Worm (Caenorhabditis elegans) whole organism, mixed stage, embryonic: ENCODE measurements around the gene C12D5.5.

ENCODE experiments used
- M03D4.4 ChIP-seq: sonication (generic microtip); optimal IDR thresholded peaks from 2 replicates; lab custom pipeline; 2017; ENCODE audit warnings: mild to moderate bottlenecking, missing genetic modification characterization, missing compliant biosample characterization
- bed-3 ChIP-seq: fragments of 200-800 bp; sonication (Bioruptor generic); optimal IDR thresholded peaks from 3 replicates; lab custom pipeline; 2018; ENCODE audit warnings: mild to moderate bottlenecking, missing genetic modification characterization, moderate library complexity, missing compliant biosample characterization
- blmp-1 ChIP-seq: fragments of 150-350 bp; optimal IDR thresholded peaks from 2 replicates; lab custom pipeline; 2014; ENCODE audit warnings: missing biosample characterization, missing genetic modification characterization
- ceh-43 ChIP-seq: fragments of 200-800 bp; sonication (Bioruptor generic); optimal IDR thresholded peaks from 2 replicates; lab custom pipeline; 2018; ENCODE audit warnings: mild to moderate bottlenecking, missing genetic modification characterization, moderate library complexity, missing compliant biosample characterization
- ceh-83 ChIP-seq: fragments of 200-800 bp; sonication (Bioruptor generic); optimal IDR thresholded peaks from 2 replicates; lab custom pipeline; 2018; ENCODE audit warnings: mild to moderate bottlenecking, missing genetic modification characterization, missing compliant biosample characterization
- ces-1 ChIP-seq: fragments of 150-350 bp; optimal IDR thresholded peaks from 2 replicates; lab custom pipeline; 2014; ENCODE audit warnings: missing biosample characterization, missing genetic modification reagents, missing genetic modification characterization
- cnd-1 ChIP-seq: fragments of 200-800 bp; sonication (Bioruptor generic); optimal IDR thresholded peaks from 2 replicates; lab custom pipeline; 2018; ENCODE audit warnings: mild to moderate bottlenecking, missing genetic modification characterization, missing compliant biosample characterization
- drap-1 ChIP-seq: fragments of 200-800 bp; sonication (Bioruptor generic); optimal IDR thresholded peaks from 3 replicates; lab custom pipeline; 2018; ENCODE audit warnings: mild to moderate bottlenecking, missing genetic modification characterization, missing compliant biosample characterization
- elt-1 ChIP-seq: sonication (generic microtip); optimal IDR thresholded peaks from 2 replicates; lab custom pipeline; 2017; ENCODE audit warnings: missing genetic modification characterization, mild to moderate bottlenecking, missing compliant biosample characterization, antibody characterized with exemption, moderate library complexity, borderline replicate concordance; ENCODE audit not compliant: insufficient read depth
- elt-3 ChIP-seq: fragments of 150-350 bp; optimal IDR thresholded peaks from 2 replicates; lab custom pipeline; 2014; ENCODE audit warnings: missing biosample characterization, missing genetic modification characterization
- flh-1 ChIP-seq: fragments of 200-800 bp; sonication (Bioruptor generic); optimal IDR thresholded peaks from 2 replicates; lab custom pipeline; 2018; ENCODE audit warnings: mild to moderate bottlenecking, missing genetic modification characterization, moderate library complexity, missing compliant biosample characterization
- ham-2 ChIP-seq: fragments of 200-800 bp; sonication (Bioruptor generic); optimal IDR thresholded peaks from 2 replicates; lab custom pipeline; 2018; ENCODE audit warnings: mild to moderate bottlenecking, missing genetic modification characterization, missing compliant biosample characterization
- lin-13 ChIP-seq: fragments of 150-350 bp; optimal IDR thresholded peaks from 2 replicates; lab custom pipeline; 2014; ENCODE audit warnings: missing biosample characterization, missing genetic modification characterization
- lin-32 ChIP-seq: fragments of 200-800 bp; sonication (Bioruptor generic); optimal IDR thresholded peaks from 2 replicates; lab custom pipeline; 2018; ENCODE audit warnings: mild to moderate bottlenecking, missing genetic modification characterization, missing compliant biosample characterization
- lsy-2 ChIP-seq: fragments of 150-350 bp; optimal IDR thresholded peaks from 2 replicates; lab custom pipeline; 2014; ENCODE audit warnings: missing biosample characterization, missing genetic modification characterization
- mab-5 ChIP-seq: fragments of 150-350 bp; optimal IDR thresholded peaks from 2 replicates; lab custom pipeline; 2014; ENCODE audit warnings: missing biosample characterization, missing genetic modification characterization
- mep-1 ChIP-seq: fragments of 150-350 bp; optimal IDR thresholded peaks from 2 replicates; lab custom pipeline; 2017; ENCODE audit warnings: missing biosample characterization, missing genetic modification reagents, missing genetic modification characterization, inconsistent platforms
- mls-2 ChIP-seq: sonication (generic microtip); optimal IDR thresholded peaks from 2 replicates; lab custom pipeline; 2016; ENCODE audit warnings: mild to moderate bottlenecking, missing genetic modification characterization, moderate library complexity, missing compliant biosample characterization
- nhr-12 ChIP-seq: fragments of 150-350 bp; optimal IDR thresholded peaks from 2 replicates; lab custom pipeline; 2014; ENCODE audit warnings: missing biosample characterization, missing genetic modification characterization
- nhr-2 ChIP-seq: fragments of 150-350 bp; optimal IDR thresholded peaks from 2 replicates; lab custom pipeline; 2014; ENCODE audit warnings: missing biosample characterization, missing genetic modification characterization
- nhr-237 ChIP-seq: fragments of 150-350 bp; optimal IDR thresholded peaks from 2 replicates; lab custom pipeline; 2014; ENCODE audit warnings: missing biosample characterization, missing genetic modification characterization
- nhr-28 ChIP-seq: fragments of 150-350 bp; optimal IDR thresholded peaks from 2 replicates; lab custom pipeline; 2014; ENCODE audit warnings: missing biosample characterization, missing genetic modification characterization
- nhr-76 ChIP-seq: sonication (generic microtip); optimal IDR thresholded peaks from 2 replicates; lab custom pipeline; 2017; ENCODE audit warnings: missing biosample characterization, missing genetic modification characterization
- pha-4 ChIP-seq: fragments of 150-350 bp; optimal IDR thresholded peaks from 2 replicates; lab custom pipeline; 2018; ENCODE audit warnings: missing biosample characterization, missing genetic modification reagents, missing genetic modification characterization
- sem-2 ChIP-seq: fragments of 200-800 bp; sonication (Bioruptor generic); optimal IDR thresholded peaks from 2 replicates; lab custom pipeline; 2018; ENCODE audit warnings: mild to moderate bottlenecking, missing genetic modification characterization, missing compliant biosample characterization
- snpc-4 ChIP-seq: fragments of 150-350 bp; optimal IDR thresholded peaks from 2 replicates; lab custom pipeline; 2014; ENCODE audit warnings: missing biosample characterization, missing genetic modification characterization
- sptf-1 ChIP-seq: sonication (generic microtip); optimal IDR thresholded peaks from 2 replicates; lab custom pipeline; 2017; ENCODE audit warnings: mild to moderate bottlenecking, missing genetic modification characterization, moderate library complexity, missing compliant biosample characterization
- tbx-8 ChIP-seq: fragments of 200-800 bp; sonication (Bioruptor generic); optimal IDR thresholded peaks from 2 replicates; lab custom pipeline; 2018; ENCODE audit warnings: mild to moderate bottlenecking, missing genetic modification characterization, moderate library complexity, missing compliant biosample characterization
- unc-120 ChIP-seq: sonication (generic microtip); optimal IDR thresholded peaks from 2 replicates; lab custom pipeline; 2017; ENCODE audit warnings: missing genetic modification characterization, missing compliant biosample characterization; ENCODE audit not compliant: poor library complexity, severe bottlenecking
- unc-39 ChIP-seq: fragments of 150-350 bp; optimal IDR thresholded peaks from 2 replicates; lab custom pipeline; 2014; ENCODE audit warnings: missing biosample characterization, missing genetic modification characterization
- unc-62 ChIP-seq: fragments of 150-350 bp; optimal IDR thresholded peaks from 2 replicates; lab custom pipeline; 2014; ENCODE audit warnings: missing biosample characterization, missing genetic modification reagents, missing genetic modification characterization
- ztf-11 ChIP-seq: fragments of 150-350 bp; optimal IDR thresholded peaks from 2 replicates; lab custom pipeline; 2014; ENCODE audit warnings: missing biosample characterization, missing genetic modification characterization

Gene C12D5.5

ce11 chrV:7649963-7650362, 18.1 kb upstream of the C12D5.5 start:
- no peak for TF ChIP-seq cnd-1
- no peak for TF ChIP-seq sptf-1 (tag; lab: Kevin White, UChicago)
- no peak for TF ChIP-seq nhr-237 (tag; lab: Kevin White, UChicago)
- TF ChIP-seq lsy-2 (tag; lab: Kevin White, UChicago): no peak
- TF ChIP-seq elt-1 (tag; lab: Kevin White, UChicago): no peak
- no peak for TF ChIP-seq tbx-8 (GFP tag; lab: Kevin White, UChicago)
- TF ChIP-seq nhr-12 (tag; lab: Kevin White, UChicago): no peak
- TF ChIP-seq bed-3: no peak
- TF ChIP-seq nhr-76 (tag; lab: Kevin White, UChicago): no peak
- no peak for TF ChIP-seq mls-2 (tag; lab: Kevin White, UChicago)
- no peak for TF ChIP-seq lin-32
- no peak for TF ChIP-seq pha-4 (tag; lab: Kevin White, UChicago)
- TF ChIP-seq elt-3: no peak
- no peak for TF ChIP-seq mab-5
- no peak for TF ChIP-seq ham-2 (GFP tag; lab: Kevin White, UChicago)
- TF ChIP-seq sem-2 (GFP tag; lab: Kevin White, UChicago): no peak
- no peak for TF ChIP-seq M03D4.4 (tag; lab: Kevin White, UChicago)
- TF ChIP-seq ces-1: no peak
- TF ChIP-seq unc-62 (GFP tag; lab: Kevin White, UChicago): no peak
- TF ChIP-seq nhr-28 (tag; lab: Kevin White, UChicago): no peak

ce11 chrV:7651757-7652156, 16.3 kb upstream of the C12D5.5 start, which contains the start of gene srh-234:
Gene srh-234, minus strand, starts transcription at chrV:7651857.
- TF ChIP-seq mls-2 (tag; lab: Kevin White, UChicago): no peak
- no peak for TF ChIP-seq tbx-8 (GFP tag; lab: Kevin White, UChicago)
- TF ChIP-seq snpc-4 (tag; lab: Kevin White, UChicago): no peak
- no peak for TF ChIP-seq ces-1
- TF ChIP-seq cnd-1: no peak

ce11 chrV:7653567-7653966, 14.5 kb upstream of the C12D5.5 start, which contains the start of gene srh-200:
Gene srh-200, minus strand, starts transcription at chrV:7653667.
- no peak for TF ChIP-seq mab-5
- no peak for TF ChIP-seq mls-2 (tag; lab: Kevin White, UChicago)
- no peak for TF ChIP-seq drap-1 (GFP tag; lab: Kevin White, UChicago)
- TF ChIP-seq lin-13 (tag; lab: Kevin White, UChicago): no peak
- TF ChIP-seq nhr-76 (tag; lab: Kevin White, UChicago): no peak
- TF ChIP-seq mep-1 (tag; lab: Kevin White, UChicago): no peak
- TF ChIP-seq unc-120 (tag; lab: Kevin White, UChicago): no peak
- TF ChIP-seq ztf-11 (tag; lab: Kevin White, UChicago): no peak
- TF ChIP-seq sem-2 (GFP tag; lab: Kevin White, UChicago): no peak
- TF ChIP-seq blmp-1 (tag; lab: Kevin White, UChicago): no peak
- TF ChIP-seq sptf-1 (tag; lab: Kevin White, UChicago): no peak
- TF ChIP-seq M03D4.4 (tag; lab: Kevin White, UChicago): no peak
- TF ChIP-seq elt-1 (tag; lab: Kevin White, UChicago): no peak
- TF ChIP-seq lsy-2 (tag; lab: Kevin White, UChicago): no peak
- TF ChIP-seq flh-1 (GFP tag; lab: Kevin White, UChicago): no peak
- no peak for TF ChIP-seq elt-3
- TF ChIP-seq nhr-2 (tag; lab: Kevin White, UChicago): no peak
- no peak for TF ChIP-seq nhr-12 (tag; lab: Kevin White, UChicago)

- TF ChIP-seq unc-39 (tag; lab: Kevin White, UChicago): no peak
- no peak for TF ChIP-seq nhr-12 (tag; lab: Kevin White, UChicago)
- no peak for TF ChIP-seq ceh-43 (GFP tag; lab: Kevin White, UChicago)
- no peak for TF ChIP-seq mls-2 (tag; lab: Kevin White, UChicago)
- TF ChIP-seq ham-2 (GFP tag; lab: Kevin White, UChicago): no peak
- TF ChIP-seq ceh-83 (GFP tag; lab: Kevin White, UChicago): no peak
Measured at ce11 chrV:7672258-7672657, 4.2 kb downstream of the C12D5.5 start, which contains the start of gene C12D5.4. Gene C12D5.4, plus strand, starts transcription at chrV:7672558.
